Fruit fly (Drosophila melanogaster): ENCODE data around the gene Ccdc56.

Gene Ccdc56

DNA sequence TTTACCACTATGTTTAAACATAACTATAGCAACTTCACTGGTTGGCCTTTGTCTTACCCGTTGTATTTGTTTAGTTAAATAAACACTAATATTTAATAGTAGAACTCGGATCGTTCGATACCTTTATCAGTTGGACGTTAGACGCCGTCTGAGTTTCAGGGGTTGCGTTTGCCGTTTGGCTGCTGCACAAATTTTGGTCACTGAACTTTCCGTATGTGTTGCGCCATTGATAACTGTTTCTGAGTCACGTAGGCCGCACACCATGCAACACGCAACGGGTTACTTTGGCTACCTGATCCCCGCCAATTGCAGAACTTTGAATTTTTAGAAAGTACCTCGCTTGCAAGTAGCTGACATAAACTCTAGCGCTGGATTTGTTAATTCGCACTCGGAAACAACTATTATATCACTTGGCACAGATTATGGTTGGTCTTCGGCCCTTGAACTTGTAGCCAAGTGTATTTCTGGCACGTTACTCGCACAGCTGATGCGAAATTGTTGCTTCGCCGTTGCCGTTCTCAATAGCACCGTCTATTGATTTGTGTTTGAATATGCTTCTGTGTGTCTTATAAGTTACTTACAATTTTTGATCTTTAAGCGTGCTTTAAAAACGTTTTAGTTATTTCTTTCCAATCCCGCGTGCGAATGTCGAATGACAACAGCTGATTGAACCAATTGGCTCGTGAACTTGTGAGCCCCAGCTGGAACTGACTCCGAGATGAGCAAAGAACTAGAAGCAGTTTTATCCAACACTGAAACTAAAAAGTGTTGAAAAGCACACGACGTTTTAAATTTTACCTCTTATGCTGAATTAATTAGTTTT lies 12.3 kb upstream of the Ccdc56 start, which contains the start of gene Dph1:
Gene Dph1 (minus strand): TSS at position 670 of the 823 bp plus-strand sequence.
- TF ChIP-seq h (optimal IDR thresholded peaks at IDR 0.05) (no peak), Sin3A (optimal IDR thresholded peaks at IDR 0.05) (no peak), insv (optimal IDR thresholded peaks at IDR 0.05) (no peak), Myc (optimal IDR thresholded peaks at IDR 0.05) (no peak), ttk (optimal IDR thresholded peaks at IDR 0.05) (no peak), psq (optimal IDR thresholded peaks at IDR 0.05) (no peak)

DNA sequence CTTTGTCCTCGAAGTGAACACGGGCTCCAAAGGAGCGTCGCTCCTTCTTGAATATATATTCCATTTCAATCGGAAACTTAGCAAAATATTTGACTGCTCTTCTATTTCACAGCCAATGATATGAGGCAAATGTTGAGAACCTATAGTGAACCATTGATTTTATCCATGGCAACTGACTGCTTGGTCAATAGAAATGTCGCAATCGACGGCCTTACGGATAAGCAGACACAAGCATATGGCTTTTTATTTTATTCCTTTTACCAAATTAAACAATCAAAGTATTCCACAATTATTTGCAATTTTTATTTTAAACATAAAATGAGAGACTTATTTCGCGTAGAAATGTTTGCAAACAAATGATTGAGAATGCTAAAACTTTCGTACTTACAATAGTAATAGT lies 9.6 kb upstream of the Ccdc56 start, which contains the start of gene Dnai2:
Gene Dnai2 (minus strand): TSS at position 101 of the 400 bp plus-strand sequence.
- TF ChIP-seq insv (optimal IDR thresholded peaks at IDR 0.05) (no peak), Myc (optimal IDR thresholded peaks at IDR 0.05) (no peak), ttk (optimal IDR thresholded peaks at IDR 0.05) (no peak)

DNA sequence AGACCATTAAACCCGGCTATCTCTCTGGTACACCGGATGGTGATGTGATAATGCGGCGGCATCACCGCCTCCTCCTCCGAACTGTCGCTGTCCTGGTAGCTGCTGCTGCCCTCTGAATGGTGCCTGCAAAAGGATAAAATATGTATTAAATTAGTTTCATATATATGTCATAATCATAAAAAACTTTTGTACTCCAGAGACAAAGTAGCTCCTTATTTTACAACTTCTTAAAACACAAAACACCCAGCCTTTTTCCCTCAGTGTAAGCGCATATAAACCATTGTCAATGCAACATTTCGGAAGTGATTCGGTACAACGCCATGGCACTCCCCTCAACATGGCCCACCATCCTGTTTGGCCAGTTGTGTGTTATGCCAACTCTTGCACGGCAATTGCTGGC lies 7.1 kb upstream of the Ccdc56 start:
- TF ChIP-seq insv (optimal IDR thresholded peaks at IDR 0.05): no peak
- no peak for TF ChIP-seq Sin3A (optimal IDR thresholded peaks at IDR 0.05)
- no peak for TF ChIP-seq ttk (optimal IDR thresholded peaks at IDR 0.05)
- TF ChIP-seq psq (optimal IDR thresholded peaks at IDR 0.05): no peak
- no peak for TF ChIP-seq Myc (optimal IDR thresholded peaks at IDR 0.05)
- no peak for TF ChIP-seq h (optimal IDR thresholded peaks at IDR 0.05)

- TF ChIP-seq ttk (optimal IDR thresholded peaks at IDR 0.05): no peak
- TF ChIP-seq h (optimal IDR thresholded peaks at IDR 0.05): no peak
- no peak for TF ChIP-seq insv (optimal IDR thresholded peaks at IDR 0.05)
- TF ChIP-seq psq (optimal IDR thresholded peaks at IDR 0.05): no peak
- TF ChIP-seq Sin3A (optimal IDR thresholded peaks at IDR 0.05): no peak
- no peak for TF ChIP-seq Myc (optimal IDR thresholded peaks at IDR 0.05)
Observed at dm6 chr3L:11703579-11703978, 5.2 kb upstream of the Ccdc56 start.

dm6 chr3L:11704902-11705546 lies 3.8 kb upstream of the Ccdc56 start:
- TF ChIP-seq Myc (optimal IDR thresholded peaks at IDR 0.05) (no peak), Sin3A (optimal IDR thresholded peaks at IDR 0.05) (no peak), ttk (optimal IDR thresholded peaks at IDR 0.05) (no peak)

- TF ChIP-seq ttk (optimal IDR thresholded peaks at IDR 0.05) (no peak), Myc (optimal IDR thresholded peaks at IDR 0.05) (no peak), h (optimal IDR thresholded peaks at IDR 0.05) (no peak), psq (optimal IDR thresholded peaks at IDR 0.05) (no peak), Sin3A (optimal IDR thresholded peaks at IDR 0.05) (no peak)
Observed at dm6 chr3L:11707978-11708632, 674 bp upstream of the Ccdc56 start, which contains the start of gene CG11658. Gene CG11658, minus strand, starts transcription at chr3L:11708553.

- no peak for TF ChIP-seq insv (optimal IDR thresholded peaks at IDR 0.05)
- TF ChIP-seq h (optimal IDR thresholded peaks at IDR 0.05): no peak
- no peak for TF ChIP-seq psq (optimal IDR thresholded peaks at IDR 0.05)
- no peak for TF ChIP-seq Myc (optimal IDR thresholded peaks at IDR 0.05)
- no peak for TF ChIP-seq ttk (optimal IDR thresholded peaks at IDR 0.05)
- TF ChIP-seq Sin3A (optimal IDR thresholded peaks at IDR 0.05): no peak
Observed at dm6 chr3L:11711059-11711628, 2.4 kb downstream of the Ccdc56 start, which contains the start of gene crim. Gene crim, minus strand, starts transcription at chr3L:11711386.

dm6 chr3L:11711789-11712188 lies 3.0 kb downstream of the Ccdc56 start:
- TF ChIP-seq h (optimal IDR thresholded peaks at IDR 0.05) (no peak), Myc (optimal IDR thresholded peaks at IDR 0.05) (no peak), ttk (optimal IDR thresholded peaks at IDR 0.05) (no peak), insv (optimal IDR thresholded peaks at IDR 0.05) (no peak), Sin3A (optimal IDR thresholded peaks at IDR 0.05) (no peak), psq (optimal IDR thresholded peaks at IDR 0.05) (no peak)

DNA sequence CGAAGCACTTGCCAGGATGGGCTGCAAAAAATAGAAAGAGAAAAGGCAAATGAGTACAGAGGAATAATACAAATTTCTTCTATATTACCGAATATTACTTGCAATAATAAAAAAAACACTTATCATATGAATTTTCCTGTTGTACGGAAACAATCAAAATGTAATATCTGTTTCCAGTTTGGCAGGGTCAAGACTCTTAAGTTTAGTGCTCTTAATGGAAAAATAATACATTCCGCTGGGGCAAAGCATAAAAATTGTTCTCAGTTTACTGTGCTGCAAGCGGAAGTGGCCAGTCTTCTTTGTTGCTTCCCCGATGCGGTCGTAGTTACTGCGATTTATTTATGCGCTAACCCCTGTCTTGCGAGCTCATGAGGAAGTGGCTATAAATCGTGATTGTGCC lies 4.1 kb downstream of the Ccdc56 start:
- no peak for TF ChIP-seq Sin3A (optimal IDR thresholded peaks at IDR 0.05)
- TF ChIP-seq psq (optimal IDR thresholded peaks at IDR 0.05): no peak

dm6 chr3L:11715187-11715586 lies 6.4 kb downstream of the Ccdc56 start, which contains the start of gene CG14132:
Gene CG14132, minus strand, starts transcription at chr3L:11715285.
- no peak for TF ChIP-seq ttk (optimal IDR thresholded peaks at IDR 0.05)
- TF ChIP-seq Myc (optimal IDR thresholded peaks at IDR 0.05): no peak
- TF ChIP-seq psq (optimal IDR thresholded peaks at IDR 0.05): no peak
- TF ChIP-seq h (optimal IDR thresholded peaks at IDR 0.05): no peak
- TF ChIP-seq insv (optimal IDR thresholded peaks at IDR 0.05): no peak
- no peak for TF ChIP-seq Sin3A (optimal IDR thresholded peaks at IDR 0.05)

dm6 chr3L:11716347-11716746 lies 7.6 kb downstream of the Ccdc56 start:
- no peak for TF ChIP-seq Myc (optimal IDR thresholded peaks at IDR 0.05)
- no peak for TF ChIP-seq ttk (optimal IDR thresholded peaks at IDR 0.05)
- no peak for TF ChIP-seq h (optimal IDR thresholded peaks at IDR 0.05)
- no peak for TF ChIP-seq Sin3A (optimal IDR thresholded peaks at IDR 0.05)
- no peak for TF ChIP-seq psq (optimal IDR thresholded peaks at IDR 0.05)
- no peak for TF ChIP-seq insv (optimal IDR thresholded peaks at IDR 0.05)

dm6 chr3L:11716899-11717298 lies 8.1 kb downstream of the Ccdc56 start:
- TF ChIP-seq Myc (optimal IDR thresholded peaks at IDR 0.05) (no peak), insv (optimal IDR thresholded peaks at IDR 0.05) (no peak), ttk (optimal IDR thresholded peaks at IDR 0.05) (no peak), psq (optimal IDR thresholded peaks at IDR 0.05) (no peak), h (optimal IDR thresholded peaks at IDR 0.05) (no peak), Sin3A (optimal IDR thresholded peaks at IDR 0.05) (no peak)
